Worm (Caenorhabditis elegans) whole organism, young adult: Measurements from ENCODE around the gene D1086.6.

Experiments
- B0019.2 ChIP-seq: fragments of 200-800 bp; sonication (Bioruptor generic); conservative IDR thresholded peaks from 2 replicates; pipeline ENCODE4 v1.3.6; 2022; ENCODE audit warnings: missing genetic modification reagents, missing genetic modification characterization, missing compliant biosample characterization
- F23B12.7 ChIP-seq: sonication (generic microtip); optimal IDR thresholded peaks from 2 replicates; lab custom pipeline; 2017; ENCODE audit warnings: missing genetic modification characterization, mild to moderate bottlenecking, missing compliant biosample characterization, antibody characterized with exemption, moderate library complexity; ENCODE audit not compliant: insufficient read depth
- F33H1.4 ChIP-seq: fragments of 200-800 bp; sonication (Bioruptor generic); IDR thresholded peaks from 2 replicates; pipeline ENCODE4 v1.3.6; 2022; ENCODE audit warnings: missing genetic modification reagents, missing genetic modification characterization, missing compliant biosample characterization
- F37B4.10 ChIP-seq: fragments of 200-800 bp; sonication (Bioruptor generic); IDR thresholded peaks from 2 replicates; pipeline ENCODE4 v1.3.6; 2022; ENCODE audit warnings: missing genetic modification characterization, missing compliant biosample characterization
- F57A8.1 ChIP-seq: fragments of 200-800 bp; sonication (Bioruptor generic); optimal IDR thresholded peaks from 2 replicates; lab custom pipeline; 2018; ENCODE audit warnings: mild to moderate bottlenecking, missing genetic modification characterization, moderate library complexity, missing compliant biosample characterization
- K12H6.12 ChIP-seq: fragments of 200-800 bp; sonication (Bioruptor generic); optimal IDR thresholded peaks from 2 replicates; lab custom pipeline; 2018; ENCODE audit warnings: mild to moderate bottlenecking, missing genetic modification characterization, missing compliant biosample characterization
- T07F8.4 ChIP-seq: sonication (generic microtip); optimal IDR thresholded peaks from 2 replicates; lab custom pipeline; 2016; ENCODE audit warnings: mild to moderate bottlenecking, missing genetic modification characterization, moderate library complexity, missing compliant biosample characterization
- ama-1 ChIP-seq, 3 experiments: fragments of 150-350 bp in 1 of 3; sonication (generic microtip) in 2 of 3; optimal IDR thresholded peaks; 2 replicates each; lab custom pipeline; 2014 to 2018; ENCODE audit warnings: missing biosample characterization in 2 of 3, missing genetic modification characterization in 2 of 3, missing genetic modification reagents in 2 of 3
- aptf-2 ChIP-seq: fragments of 200-800 bp; sonication (Bioruptor generic); conservative IDR thresholded peaks from 2 replicates; pipeline ENCODE4 v1.3.6; 2022; ENCODE audit warnings: missing genetic modification reagents, missing genetic modification characterization, missing compliant biosample characterization
- attf-3 ChIP-seq: fragments of 200-800 bp; sonication (Bioruptor generic); conservative IDR thresholded peaks from 2 replicates; pipeline ENCODE4 v1.3.6; 2022; ENCODE audit warnings: missing genetic modification reagents, missing genetic modification characterization, missing compliant biosample characterization
- ccch-3 ChIP-seq: fragments of 200-800 bp; sonication (Bioruptor generic); optimal IDR thresholded peaks from 2 replicates; lab custom pipeline; 2018; ENCODE audit warnings: mild to moderate bottlenecking, missing genetic modification characterization, missing compliant biosample characterization
- ceh-58 ChIP-seq: fragments of 200-800 bp; sonication (Bioruptor generic); IDR thresholded peaks from 2 replicates; pipeline ENCODE4 v1.3.6; 2022; ENCODE audit warnings: missing genetic modification characterization, missing compliant biosample characterization
- ceh-79 ChIP-seq: sonication (generic microtip); optimal IDR thresholded peaks from 2 replicates; lab custom pipeline; 2017; ENCODE audit warnings: mild to moderate bottlenecking, missing genetic modification characterization, missing compliant biosample characterization
- ceh-91 ChIP-seq: fragments of 200-800 bp; sonication (Bioruptor generic); IDR thresholded peaks from 2 replicates; pipeline ENCODE4 v1.3.6; 2022; ENCODE audit warnings: missing genetic modification reagents, missing genetic modification characterization, missing compliant biosample characterization
- chd-7 ChIP-seq: sonication (generic microtip); optimal IDR thresholded peaks from 2 replicates; lab custom pipeline; 2016; ENCODE audit warnings: mild to moderate bottlenecking, missing genetic modification characterization, moderate library complexity, missing compliant biosample characterization
- egrh-3 ChIP-seq: fragments of 200-800 bp; sonication (Bioruptor generic); IDR thresholded peaks from 2 replicates; pipeline ENCODE4 v1.3.6; 2022; ENCODE audit warnings: missing genetic modification reagents, missing genetic modification characterization, missing compliant biosample characterization
- gei-17 ChIP-seq: fragments of 200-800 bp; sonication (Bioruptor generic); optimal IDR thresholded peaks from 2 replicates; lab custom pipeline; 2018; ENCODE audit warnings: mild to moderate bottlenecking, missing genetic modification characterization, missing compliant biosample characterization
- hrde-1 ChIP-seq: sonication (generic microtip); optimal IDR thresholded peaks from 2 replicates; lab custom pipeline; 2016; ENCODE audit warnings: missing genetic modification characterization, mild to moderate bottlenecking, missing compliant biosample characterization, moderate library complexity, missing genotype, missing genetic modification reagents, borderline replicate concordance
- hsf-1 ChIP-seq: fragments of 200-800 bp; sonication (Bioruptor generic); IDR thresholded peaks from 2 replicates; pipeline ENCODE4 v1.3.6; 2022; ENCODE audit warnings: missing genetic modification reagents, missing genetic modification characterization, missing compliant biosample characterization
- lag-1 ChIP-seq: fragments of 200-800 bp; sonication (Bioruptor generic); IDR thresholded peaks from 2 replicates; pipeline ENCODE4 v1.3.6; 2022; ENCODE audit warnings: missing genetic modification reagents, missing genetic modification characterization, missing compliant biosample characterization
- lin-54 ChIP-seq: fragments of 200-800 bp; sonication (Bioruptor generic); optimal IDR thresholded peaks from 2 replicates; lab custom pipeline; 2018; ENCODE audit warnings: mild to moderate bottlenecking, missing genetic modification characterization, missing compliant biosample characterization
- lsl-1 ChIP-seq: fragments of 200-800 bp; sonication (Bioruptor generic); optimal IDR thresholded peaks from 2 replicates; lab custom pipeline; 2018; ENCODE audit warnings: mild to moderate bottlenecking, missing genetic modification characterization, moderate library complexity, missing compliant biosample characterization
- lsy-27 ChIP-seq: sonication (generic microtip); optimal IDR thresholded peaks from 2 replicates; lab custom pipeline; 2017; ENCODE audit warnings: missing genetic modification characterization, mild to moderate bottlenecking, missing compliant biosample characterization, antibody characterized with exemption, missing genotype, borderline replicate concordance; ENCODE audit not compliant: insufficient read depth
- madf-3 ChIP-seq: fragments of 200-800 bp; sonication (Bioruptor generic); IDR thresholded peaks from 2 replicates; pipeline ENCODE4 v1.3.6; 2022; ENCODE audit warnings: missing genetic modification reagents, missing genetic modification characterization, missing compliant biosample characterization
- madf-6 ChIP-seq: fragments of 200-800 bp; sonication (Bioruptor generic); IDR thresholded peaks from 2 replicates; pipeline ENCODE4 v1.3.6; 2022; ENCODE audit warnings: missing genetic modification reagents, missing genetic modification characterization, missing compliant biosample characterization
- mcd-1 ChIP-seq: fragments of 200-800 bp; sonication (Bioruptor generic); IDR thresholded peaks from 2 replicates; pipeline ENCODE4 v1.3.6; 2022; ENCODE audit warnings: missing genetic modification reagents, missing genetic modification characterization, missing compliant biosample characterization
- mes-4 ChIP-seq: sonication (generic microtip); optimal IDR thresholded peaks from 2 replicates; lab custom pipeline; 2016; ENCODE audit warnings: missing genotype, missing genetic modification characterization, missing compliant biosample characterization
- mxl-1 ChIP-seq: sonication (generic microtip); optimal IDR thresholded peaks from 2 replicates; lab custom pipeline; 2016; ENCODE audit warnings: missing genetic modification characterization, missing compliant biosample characterization
- nfya-2 ChIP-seq: fragments of 200-800 bp; sonication (Bioruptor generic); IDR thresholded peaks from 2 replicates; pipeline ENCODE4 v1.3.6; 2022; ENCODE audit warnings: missing genetic modification reagents, missing genetic modification characterization, missing compliant biosample characterization
- nhr-120 ChIP-seq: fragments of 200-800 bp; sonication (Bioruptor generic); IDR thresholded peaks from 2 replicates; pipeline ENCODE4 v1.3.6; 2022; ENCODE audit warnings: missing genetic modification characterization, missing compliant biosample characterization
- pha-4 ChIP-seq: fragments of 150-350 bp; sonication (generic microtip); optimal IDR thresholded peaks from 2 replicates; lab custom pipeline; 2014; ENCODE audit warnings: missing biosample characterization, missing genetic modification reagents, missing genetic modification characterization
- rec-8 ChIP-seq, 2 experiments: sonication (generic microtip); optimal IDR thresholded peaks; 2 replicates each; lab custom pipeline; 2016; ENCODE audit warnings: mild to moderate bottlenecking in 2 of 2, missing genetic modification characterization in 2 of 2, missing genetic modification reagents in 2 of 2, missing genotype in 2 of 2, missing biosample characterization in 1 of 2, missing compliant biosample characterization in 1 of 2, moderate library complexity in 1 of 2
- repo-1 ChIP-seq: sonication (generic microtip); optimal IDR thresholded peaks from 2 replicates; lab custom pipeline; 2017; ENCODE audit warnings: mild to moderate bottlenecking, missing genetic modification characterization, missing compliant biosample characterization
- snpc-4 ChIP-seq, 5 experiments: fragments of 150-350 bp in 1 of 5; sonication (generic microtip) in 4 of 5; optimal IDR thresholded peaks; 2 replicates each; lab custom pipeline; 2014 to 2018; ENCODE audit warnings: missing genetic modification characterization in 5 of 5, missing biosample characterization in 3 of 5, antibody characterized with exemption in 2 of 5, mild to moderate bottlenecking in 2 of 5, missing compliant biosample characterization in 2 of 5, missing genotype in 2 of 5, moderate library complexity in 2 of 5, missing genetic modification reagents in 1 of 5
- unc-62 ChIP-seq: fragments of 150-350 bp; optimal IDR thresholded peaks from 2 replicates; lab custom pipeline; 2014; ENCODE audit warnings: missing biosample characterization, missing genetic modification reagents, missing genetic modification characterization
- ztf-25 ChIP-seq: fragments of 200-800 bp; sonication (Bioruptor generic); IDR thresholded peaks from 2 replicates; pipeline ENCODE4 v1.3.6; 2022; ENCODE audit warnings: missing genetic modification reagents, missing genetic modification characterization, missing compliant biosample characterization

Gene D1086.6

ce11 chrV:14057540-14057939, 22.1 kb upstream of the D1086.6 start, which contains the start of gene F58D12.3:
F58D12.3 (plus strand) TSS chrV:14057840.
- TF ChIP-seq F23B12.7 (tag; lab: Kevin White, UChicago) (no peak), lag-1 (GFP tag; lab: Robert Waterston, UW) (no peak), lin-54 (GFP tag; lab: Kevin White, UChicago) (no peak), ceh-58 (GFP tag; lab: Robert Waterston, UW) (no peak), F57A8.1 (GFP tag; lab: Kevin White, UChicago) (no peak), F33H1.4 (GFP tag; lab: Robert Waterston, UW) (no peak), ceh-91 (no peak)

- TF ChIP-seq B0019.2 (GFP tag; lab: Robert Waterston, UW) (no peak), madf-6 (GFP tag; lab: Robert Waterston, UW) (no peak), ccch-3 (GFP tag; lab: Kevin White, UChicago) (no peak), gei-17 (no peak), K12H6.12 (tag; lab: Kevin White, UChicago) (no peak), hrde-1 (tag; lab: Kevin White, UChicago) (no peak), hsf-1 (GFP tag; lab: Robert Waterston, UW) (no peak), egrh-3 (GFP tag; lab: Robert Waterston, UW) (no peak), aptf-2 (GFP tag; lab: Robert Waterston, UW) (no peak), mcd-1 (no peak), unc-62 (GFP tag; lab: Kevin White, UChicago) (no peak), snpc-4 (GFP tag; optimal IDR thresholded peaks at IDR 0.05; lab: Kevin White, UChicago) (no peak), snpc-4 (tag; optimal IDR thresholded peaks at IDR 0.05; lab: Kevin White, UChicago) (no peak), mxl-1 (no peak), mes-4 (tag; lab: Kevin White, UChicago) (no peak), ztf-25 (no peak), nfya-2 (GFP tag; lab: Robert Waterston, UW) (no peak), lsy-27 (tag; lab: Kevin White, UChicago) (no peak), ama-1 (optimal IDR thresholded peaks at IDR 0.05; lab: Kevin White, UChicago) (no peak), ama-1 (GFP tag; optimal IDR thresholded peaks at IDR 0.05; lab: Kevin White, UChicago) (no peak), lsl-1 (GFP tag; lab: Kevin White, UChicago) (no peak), rec-8 (tag; optimal IDR thresholded peaks at IDR 0.05; lab: Kevin White, UChicago) (no peak)
- TF ChIP-seq, all 124 proteins: peak for 0
Observed at ce11 chrV:14063980-14064379, 15.6 kb upstream of the D1086.6 start.

ce11 chrV:14064422-14064821, 15.2 kb upstream of the D1086.6 start, which contains the start of gene D1086.21:
D1086.21 (plus strand) TSS chrV:14064722.
- TF ChIP-seq lsl-1 (GFP tag; lab: Kevin White, UChicago) (no peak), repo-1 (tag; lab: Kevin White, UChicago) (no peak), ceh-79 (no peak)

ce11 chrV:14067816-14068296, 11.7 kb upstream of the D1086.6 start, which contains the start of gene D1086.17:
D1086.17 (plus strand) TSS chrV:14067866.
- no peak for TF ChIP-seq gei-17
- no peak for TF ChIP-seq T07F8.4 (tag; lab: Kevin White, UChicago)
- TF ChIP-seq chd-7 (tag; lab: Kevin White, UChicago), result no peak
- TF ChIP-seq nhr-120, result no peak
- TF ChIP-seq pha-4 (tag; lab: Kevin White, UChicago), result no peak
- TF ChIP-seq attf-3, result no peak
- no peak for TF ChIP-seq madf-3
- no peak for TF ChIP-seq F37B4.10 (GFP tag; lab: Robert Waterston, UW)
- TF ChIP-seq, all 124 proteins: peak for 0
